Worm (Caenorhabditis elegans) whole organism, L1 larva: ENCODE data around the gene hrg-1.

Source experiments
- C34B4.2 ChIP-seq: sonication (generic microtip); optimal IDR thresholded peaks from 2 replicates; lab custom pipeline; 2017; ENCODE audit warnings: mild to moderate bottlenecking, missing genetic modification characterization, missing compliant biosample characterization
- ceh-63 ChIP-seq: fragments of 200-800 bp; sonication (Bioruptor generic); optimal IDR thresholded peaks from 2 replicates; lab custom pipeline; 2018; ENCODE audit warnings: mild to moderate bottlenecking, missing genetic modification characterization, missing compliant biosample characterization
- elt-3 ChIP-seq, 6 experiments: fragments of 150-350 bp in 1 of 6; sonication (generic microtip); optimal IDR thresholded peaks; 2 replicates each; lab custom pipeline; 2017 to 2018; ENCODE audit warnings: missing biosample characterization in 6 of 6, missing genetic modification characterization in 6 of 6, inconsistent platforms in 1 of 6
- jun-1 ChIP-seq: fragments of 150-350 bp; optimal IDR thresholded peaks from 2 replicates; lab custom pipeline; 2014; ENCODE audit warnings: missing biosample characterization, missing genetic modification reagents, missing genetic modification characterization
- lin-15B ChIP-seq: fragments of 150-350 bp; sonication (generic microtip); optimal IDR thresholded peaks from 3 replicates; lab custom pipeline; 2014; ENCODE audit warnings: missing biosample characterization, missing genetic modification characterization
- mep-1 ChIP-seq: fragments of 150-350 bp; optimal IDR thresholded peaks from 2 replicates; lab custom pipeline; 2014; ENCODE audit warnings: missing biosample characterization, missing genetic modification characterization
- nhr-11 ChIP-seq: fragments of 150-350 bp; optimal IDR thresholded peaks from 2 replicates; lab custom pipeline; 2014; ENCODE audit warnings: missing biosample characterization, missing genetic modification characterization
- nhr-237 ChIP-seq: fragments of 150-350 bp; optimal IDR thresholded peaks from 2 replicates; lab custom pipeline; 2014; ENCODE audit warnings: missing biosample characterization, missing genetic modification characterization
- nhr-84 ChIP-seq: sonication (generic microtip); optimal IDR thresholded peaks from 2 replicates; lab custom pipeline; 2017; ENCODE audit warnings: missing biosample characterization, missing genetic modification characterization
- unc-62 ChIP-seq: fragments of 150-350 bp; optimal IDR thresholded peaks from 2 replicates; lab custom pipeline; 2014; ENCODE audit warnings: missing biosample characterization, missing genetic modification reagents, missing genetic modification characterization

DNA sequence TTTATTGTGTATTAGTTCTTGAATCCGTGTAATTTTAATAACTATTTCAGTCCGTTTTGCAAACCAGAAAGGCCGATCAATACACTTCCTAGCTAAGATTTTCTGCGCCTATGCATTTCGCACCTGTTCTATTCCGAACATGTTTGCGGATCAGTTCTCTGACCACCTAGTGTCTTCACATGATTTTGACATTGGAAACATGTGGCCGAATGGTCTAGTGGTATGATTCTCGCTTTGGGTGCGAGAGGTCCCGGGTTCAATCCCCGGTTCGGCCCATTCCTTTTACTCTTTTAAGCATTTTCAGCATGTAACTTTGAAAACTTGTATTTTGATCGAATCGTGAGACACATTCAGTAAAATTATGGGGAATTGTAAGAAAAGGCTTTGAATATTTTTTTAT lies 46.7 kb downstream of the hrg-1 start:
- TF ChIP-seq lin-15B (tag; lab: Kevin White, UChicago) (no peak), jun-1 (tag; lab: Kevin White, UChicago) (peak; percentile 58), nhr-11 (tag; lab: Kevin White, UChicago) (no peak), unc-62 (no peak), C34B4.2 (tag; lab: Kevin White, UChicago) (no peak), nhr-84 (no peak), elt-3 (tag; optimal IDR thresholded peaks at IDR 0.05; lab: Kevin White, UChicago) (no peak), nhr-237 (tag; lab: Kevin White, UChicago) (no peak), ceh-63 (GFP tag; lab: Kevin White, UChicago) (no peak), mep-1 (tag; lab: Kevin White, UChicago) (peak; percentile 32)
